Fruit fly (Drosophila melanogaster) whole organism, wandering third instar larva: Measurements from ENCODE around the gene Ndfip.

Experiments
- Abd-B ChIP-seq: fragments of >200 bp; optimal IDR thresholded peaks from 2 replicates; lab custom pipeline; 2017; ENCODE audit warnings: missing biosample characterization, missing genetic modification characterization
- CG32264 ChIP-seq: fragments of 200-800 bp; sonication (Bioruptor generic); optimal IDR thresholded peaks from 2 replicates; lab custom pipeline; 2016; ENCODE audit warnings: missing biosample characterization, missing genetic modification characterization
- CG9705 ChIP-seq: fragments of 200-800 bp; sonication (Bioruptor generic); optimal IDR thresholded peaks from 2 replicates; lab custom pipeline; 2018; ENCODE audit warnings: missing biosample characterization, mild to moderate bottlenecking, missing genetic modification characterization
- CrebA ChIP-seq: fragments of 200-800 bp; sonication (Bioruptor generic); optimal IDR thresholded peaks from 2 replicates; lab custom pipeline; 2016; ENCODE audit warnings: missing biosample characterization, mild to moderate bottlenecking, missing genetic modification characterization, borderline replicate concordance
- Dfd ChIP-seq: fragments of >200 bp; optimal IDR thresholded peaks from 2 replicates; lab custom pipeline; 2017; ENCODE audit warnings: missing biosample characterization, missing genetic modification characterization
- Dif ChIP-seq: fragments of 200-275, 200-300 bp; sonication (Bioruptor generic); optimal IDR thresholded peaks from 2 replicates; lab custom pipeline; 2018; ENCODE audit warnings: missing biosample characterization, missing genetic modification characterization; ENCODE audit not compliant: partially characterized antibody
- GATAd ChIP-seq: sonication (Bioruptor generic); optimal IDR thresholded peaks from 2 replicates; lab custom pipeline; 2016; ENCODE audit warnings: missing biosample characterization, missing genetic modification characterization
- HLH106 ChIP-seq: fragments of 200-800 bp; optimal IDR thresholded peaks from 3 replicates; lab custom pipeline; 2019; ENCODE audit warnings: missing biosample characterization, mild to moderate bottlenecking, missing genetic modification characterization, moderate library complexity
- Hnf4 ChIP-seq: fragments of 200-800 bp; sonication (Bioruptor generic); optimal IDR thresholded peaks from 2 replicates; lab custom pipeline; 2016; ENCODE audit warnings: missing biosample characterization, mild to moderate bottlenecking, missing genetic modification characterization
- Hr78 ChIP-seq: fragments of >200 bp; optimal IDR thresholded peaks from 2 replicates; lab custom pipeline; 2017; ENCODE audit warnings: missing biosample characterization, missing genetic modification characterization
- Hr83 ChIP-seq: fragments of 200-300 bp; sonication (Bioruptor generic); optimal IDR thresholded peaks from 2 replicates; lab custom pipeline; 2016; ENCODE audit warnings: missing biosample characterization, mild to moderate bottlenecking, missing genetic modification characterization, moderate library complexity; ENCODE audit not compliant: poor library complexity, severe bottlenecking
- Jra ChIP-seq: sonication (Bioruptor generic); optimal IDR thresholded peaks from 2 replicates; lab custom pipeline; 2016; ENCODE audit warnings: missing biosample characterization, missing genetic modification characterization
- Mio ChIP-seq: sonication (Bioruptor generic); optimal IDR thresholded peaks from 2 replicates; lab custom pipeline; 2016; ENCODE audit warnings: missing biosample characterization, missing genetic modification characterization
- Myc ChIP-seq: fragments of >200 bp; optimal IDR thresholded peaks from 2 replicates; lab custom pipeline; 2017
- OdsH ChIP-seq: fragments of 200-800 bp; sonication (Bioruptor generic); optimal IDR thresholded peaks from 2 replicates; lab custom pipeline; 2016; ENCODE audit warnings: missing biosample characterization, mild to moderate bottlenecking, missing genetic modification characterization
- Rel ChIP-seq, 2 experiments: fragments of 200-800 bp; sonication (Bioruptor generic) in 1 of 2; optimal IDR thresholded peaks; 2 replicates in 1 of 2; 3 replicates in 1 of 2; lab custom pipeline; 2016 to 2019; ENCODE audit warnings: mild to moderate bottlenecking in 2 of 2, missing biosample characterization in 2 of 2, missing genetic modification characterization in 2 of 2, moderate library complexity in 1 of 2
- Sp1 ChIP-seq: fragments of 200-800 bp; sonication (Bioruptor generic); optimal IDR thresholded peaks from 3 replicates; lab custom pipeline; 2019; ENCODE audit warnings: missing biosample characterization, mild to moderate bottlenecking, missing genetic modification characterization, moderate library complexity
- Vsx2 ChIP-seq: fragments of 200-300, 225-300 bp; sonication (Bioruptor generic); optimal IDR thresholded peaks from 2 replicates; lab custom pipeline; 2018; ENCODE audit warnings: missing biosample characterization, missing genetic modification characterization; ENCODE audit not compliant: partially characterized antibody
- br ChIP-seq: fragments of 200-800 bp; sonication (Bioruptor generic); optimal IDR thresholded peaks from 2 replicates; lab custom pipeline; 2016; ENCODE audit warnings: missing biosample characterization, missing genetic modification characterization
- brk ChIP-seq: fragments of 200-800 bp; sonication (Bioruptor generic); optimal IDR thresholded peaks from 2 replicates; lab custom pipeline; 2016; ENCODE audit warnings: missing biosample characterization, mild to moderate bottlenecking, missing genetic modification characterization
- dl ChIP-seq, 2 experiments: fragments of 175-275, 200-275 bp in 1 of 2; fragments of 200-275 bp in 1 of 2; sonication (Bioruptor generic); optimal IDR thresholded peaks; lab custom pipeline; 2018; ENCODE audit warnings: mild to moderate bottlenecking in 2 of 2, missing biosample characterization in 2 of 2, missing genetic modification characterization in 2 of 2, moderate library complexity in 2 of 2; ENCODE audit not compliant: partially characterized antibody in 2 of 2, insufficient read depth in 1 of 2
- dmrt93B ChIP-seq: fragments of 200-800 bp; sonication (Bioruptor generic); optimal IDR thresholded peaks from 2 replicates; lab custom pipeline; 2018; ENCODE audit warnings: missing biosample characterization, mild to moderate bottlenecking, missing genetic modification characterization
- dsf ChIP-seq: sonication (Bioruptor generic); optimal IDR thresholded peaks from 2 replicates; lab custom pipeline; 2016; ENCODE audit warnings: missing biosample characterization, missing genetic modification characterization, borderline replicate concordance
- ey ChIP-seq: fragments of 200-800 bp; sonication (Bioruptor generic); optimal IDR thresholded peaks from 2 replicates; lab custom pipeline; 2016; ENCODE audit warnings: missing biosample characterization, missing genetic modification characterization
- foxo ChIP-seq, 2 experiments: fragments of 200-800 bp; sonication (Bioruptor generic); optimal IDR thresholded peaks; 2 replicates in 1 of 2; 3 replicates in 1 of 2; lab custom pipeline; 2016 to 2017; ENCODE audit warnings: missing biosample characterization in 2 of 2, missing genetic modification characterization in 2 of 2
- fru ChIP-seq: fragments of 200-800 bp; sonication (Bioruptor generic); optimal IDR thresholded peaks from 3 replicates; lab custom pipeline; 2016; ENCODE audit warnings: missing biosample characterization, mild to moderate bottlenecking, missing genetic modification characterization
- h ChIP-seq: fragments of 200-800 bp; sonication (Bioruptor generic); optimal IDR thresholded peaks from 3 replicates; lab custom pipeline; 2016; ENCODE audit warnings: missing biosample characterization, mild to moderate bottlenecking, missing genetic modification characterization
- jim ChIP-seq: fragments of 175-275, 200-325 bp; sonication (Bioruptor generic); optimal IDR thresholded peaks from 2 replicates; lab custom pipeline; 2016; ENCODE audit warnings: missing biosample characterization, mild to moderate bottlenecking, missing genetic modification characterization
- lola ChIP-seq: fragments of >200 bp; optimal IDR thresholded peaks from 2 replicates; lab custom pipeline; 2017; ENCODE audit warnings: missing biosample characterization, missing genetic modification characterization
- pan ChIP-seq: fragments of >200 bp; optimal IDR thresholded peaks from 2 replicates; lab custom pipeline; 2017
- psq ChIP-seq: fragments of 200-800 bp; sonication (Bioruptor generic); optimal IDR thresholded peaks from 3 replicates; lab custom pipeline; 2017; ENCODE audit warnings: missing biosample characterization, mild to moderate bottlenecking, missing genetic modification characterization, moderate library complexity
- rgr ChIP-seq: fragments of 200-800 bp; sonication (Bioruptor generic); optimal IDR thresholded peaks from 3 replicates; lab custom pipeline; 2016; ENCODE audit warnings: missing biosample characterization, mild to moderate bottlenecking, missing genetic modification characterization
- sage ChIP-seq: fragments of 200-800 bp; sonication (Bioruptor generic); optimal IDR thresholded peaks from 2 replicates; lab custom pipeline; 2016; ENCODE audit warnings: missing biosample characterization, mild to moderate bottlenecking, missing genetic modification characterization
- sv ChIP-seq: fragments of 200-800 bp; sonication (Bioruptor generic); optimal IDR thresholded peaks from 3 replicates; lab custom pipeline; 2016; ENCODE audit warnings: missing biosample characterization, missing genetic modification characterization
- tai ChIP-seq: sonication (Bioruptor generic); optimal IDR thresholded peaks from 2 replicates; lab custom pipeline; 2016; ENCODE audit warnings: missing biosample characterization, missing genetic modification characterization
- usp ChIP-seq: fragments of >200 bp; optimal IDR thresholded peaks from 2 replicates; lab custom pipeline; 2017; ENCODE audit warnings: missing biosample characterization, missing genetic modification characterization
- woc ChIP-seq: sonication (Bioruptor generic); optimal IDR thresholded peaks from 2 replicates; lab custom pipeline; 2016; ENCODE audit warnings: missing biosample characterization, mild to moderate bottlenecking, missing genetic modification characterization

The Ndfip gene

dm6 chr3L:17665084-17665576, 11.1 kb upstream of the Ndfip start:
- peak in 1 of 2 experiments; percentile 13 for TF ChIP-seq foxo (GFP tag; optimal IDR thresholded peaks at IDR 0.05; lab: Kevin White, UChicago)
- peak; percentile 23 for TF ChIP-seq br (GFP tag; lab: Kevin White, UChicago)
- peak; percentile 48 for TF ChIP-seq Rel (GFP tag; optimal IDR thresholded peaks at IDR 0.05; lab: Kevin White, UChicago)
- peak; percentile 74 for TF ChIP-seq Rel (tag; optimal IDR thresholded peaks at IDR 0.05; lab: Kevin White, UChicago)
- no peak for TF ChIP-seq pan (lab: Kevin White, UChicago)
- TF ChIP-seq ey (GFP tag; lab: Kevin White, UChicago): no peak
- no peak for TF ChIP-seq Vsx2 (GFP tag; lab: Kevin White, UChicago)
- peak; percentile 17 for TF ChIP-seq Sp1
- TF ChIP-seq Dif: peak; percentile 11
- TF ChIP-seq rgr (GFP tag; lab: Kevin White, UChicago): peak; percentile 31
- TF ChIP-seq GATAd (GFP tag; lab: Kevin White, UChicago): peak; percentile 41
- no peak for TF ChIP-seq Dfd (GFP tag; lab: Kevin White, UChicago)
- TF ChIP-seq jim (GFP tag; lab: Kevin White, UChicago): peak; percentile 27
- TF ChIP-seq dl (GFP tag; optimal IDR thresholded peaks at IDR 0.05; lab: Kevin White, UChicago; ENCODE audit: insufficient read depth in 1 of 2, partially characterized antibody in 2 of 2): peak in 1 of 2 experiments; percentile 33
- TF ChIP-seq CrebA (GFP tag; lab: Kevin White, UChicago): peak; percentile 19
- peak; percentile 64 for TF ChIP-seq h
- no peak for TF ChIP-seq sv (GFP tag; lab: Kevin White, UChicago)
- TF ChIP-seq tai: no peak
- no peak for TF ChIP-seq Abd-B (GFP tag; lab: Kevin White, UChicago)
- peak; percentile 13 for TF ChIP-seq Hr83 (GFP tag; lab: Kevin White, UChicago)
- peak; percentile 22 for TF ChIP-seq sage
- TF ChIP-seq fru (GFP tag; lab: Kevin White, UChicago): peak; percentile 73
- TF ChIP-seq psq (GFP tag; lab: Kevin White, UChicago): peak; percentile 33

- peak; percentile 95 for TF ChIP-seq Dfd (GFP tag; lab: Kevin White, UChicago)
- TF ChIP-seq Abd-B (GFP tag; lab: Kevin White, UChicago): no peak
- TF ChIP-seq, all 38 proteins: peak for 1
Measured at dm6 chr3L:17663647-17664046, 9.6 kb upstream of the Ndfip start.

dm6 chr3L:17659268-17659589, 5.1 kb upstream of the Ndfip start:
- no peak for TF ChIP-seq fru (GFP tag; lab: Kevin White, UChicago)
- no peak for TF ChIP-seq dl (GFP tag; optimal IDR thresholded peaks at IDR 0.05; lab: Kevin White, UChicago; ENCODE audit: insufficient read depth in 1 of 2, partially characterized antibody in 2 of 2)
- peak; percentile 89 for TF ChIP-seq Hr83 (GFP tag; lab: Kevin White, UChicago)
- no peak for TF ChIP-seq Dfd (GFP tag; lab: Kevin White, UChicago)
- no peak for TF ChIP-seq CG9705 (GFP tag; lab: Kevin White, UChicago)
- TF ChIP-seq OdsH (GFP tag; lab: Kevin White, UChicago): peak; percentile 16
- TF ChIP-seq CrebA (GFP tag; lab: Kevin White, UChicago): no peak
- TF ChIP-seq Mio (GFP tag; lab: Kevin White, UChicago): no peak
- no peak for TF ChIP-seq Rel (GFP tag; optimal IDR thresholded peaks at IDR 0.05; lab: Kevin White, UChicago)
- TF ChIP-seq Rel (tag; optimal IDR thresholded peaks at IDR 0.05; lab: Kevin White, UChicago): no peak
- TF ChIP-seq ey (GFP tag; lab: Kevin White, UChicago): no peak
- no peak for TF ChIP-seq sage
- no peak for TF ChIP-seq Myc
- no peak for TF ChIP-seq dsf (GFP tag; lab: Kevin White, UChicago)
- TF ChIP-seq HLH106: no peak
- TF ChIP-seq Sp1: no peak
- no peak for TF ChIP-seq Abd-B (GFP tag; lab: Kevin White, UChicago)
- TF ChIP-seq jim (GFP tag; lab: Kevin White, UChicago): no peak
- peak; percentile 38 for TF ChIP-seq Hnf4
- no peak for TF ChIP-seq usp (GFP tag; lab: Kevin White, UChicago)
- TF ChIP-seq CG32264 (GFP tag; lab: Kevin White, UChicago): no peak
- no peak for TF ChIP-seq br (GFP tag; lab: Kevin White, UChicago)
- no peak for TF ChIP-seq sv (GFP tag; lab: Kevin White, UChicago)
- TF ChIP-seq h: peak; percentile 51
- TF ChIP-seq Hr78 (GFP tag; lab: Kevin White, UChicago): no peak
- TF ChIP-seq woc: no peak
- TF ChIP-seq brk: no peak
- peak; percentile 52 for TF ChIP-seq rgr (GFP tag; lab: Kevin White, UChicago)
- no peak for TF ChIP-seq pan (lab: Kevin White, UChicago)
- no peak for TF ChIP-seq dmrt93B (GFP tag; lab: Kevin White, UChicago)
- TF ChIP-seq tai: peak; percentile 19
- TF ChIP-seq lola: no peak
- no peak for TF ChIP-seq Vsx2 (GFP tag; lab: Kevin White, UChicago)
- TF ChIP-seq foxo (GFP tag; optimal IDR thresholded peaks at IDR 0.05; lab: Kevin White, UChicago): peak in 1 of 2 experiments; percentile 2
- TF ChIP-seq Jra (GFP tag; lab: Kevin White, UChicago): no peak
